Worm (Caenorhabditis elegans) whole organism, L1 larva: Measurements from ENCODE around the gene ttr-48.

Source experiments
- blmp-1 ChIP-seq: fragments of 150-350 bp; optimal IDR thresholded peaks from 2 replicates; lab custom pipeline; 2014; ENCODE audit warnings: missing biosample characterization, missing genetic modification characterization
- ceh-82 ChIP-seq, 3 experiments: fragments of 150-350 bp in 1 of 3; sonication (generic microtip) in 2 of 3; optimal IDR thresholded peaks; 2 replicates each; lab custom pipeline; 2014 to 2017; ENCODE audit warnings: missing biosample characterization in 3 of 3, missing genetic modification characterization in 3 of 3
- ceh-88 ChIP-seq: fragments of 200-800 bp; sonication (Bioruptor generic); IDR thresholded peaks from 2 replicates; pipeline ENCODE4 v1.3.6; 2022; ENCODE audit warnings: missing genetic modification characterization, missing compliant biosample characterization
- ces-1 ChIP-seq: fragments of 150-350 bp; optimal IDR thresholded peaks from 2 replicates; lab custom pipeline; 2014; ENCODE audit warnings: missing biosample characterization, missing genetic modification reagents, missing genetic modification characterization
- grh-1 ChIP-seq: fragments of 200-800 bp; sonication (Bioruptor generic); IDR thresholded peaks from 2 replicates; pipeline ENCODE4 v1.3.6; 2022; ENCODE audit warnings: missing genetic modification reagents, missing genetic modification characterization, missing compliant biosample characterization
- jun-1 ChIP-seq: fragments of 150-350 bp; optimal IDR thresholded peaks from 2 replicates; lab custom pipeline; 2014; ENCODE audit warnings: missing biosample characterization, missing genetic modification reagents, missing genetic modification characterization
- nhr-11 ChIP-seq: fragments of 150-350 bp; optimal IDR thresholded peaks from 2 replicates; lab custom pipeline; 2014; ENCODE audit warnings: missing biosample characterization, missing genetic modification characterization
- nhr-237 ChIP-seq: fragments of 150-350 bp; optimal IDR thresholded peaks from 2 replicates; lab custom pipeline; 2014; ENCODE audit warnings: missing biosample characterization, missing genetic modification characterization
- nhr-76 ChIP-seq: sonication (generic microtip); optimal IDR thresholded peaks from 2 replicates; lab custom pipeline; 2017; ENCODE audit warnings: missing biosample characterization, missing genetic modification characterization
- rnt-1 ChIP-seq: sonication (generic microtip); optimal IDR thresholded peaks from 2 replicates; lab custom pipeline; 2016; ENCODE audit warnings: mild to moderate bottlenecking, missing genetic modification characterization, moderate library complexity, missing compliant biosample characterization

ce11 chrX:3804837-3805236, 37.4 kb downstream of the ttr-48 start, which contains the start of gene F35A5.2:
- no peak for TF ChIP-seq blmp-1 (tag; lab: Kevin White, UChicago)
- no peak for TF ChIP-seq rnt-1 (tag; lab: Kevin White, UChicago)
- TF ChIP-seq nhr-76 (tag; lab: Kevin White, UChicago) = no peak
- TF ChIP-seq ceh-88 (GFP tag; lab: Robert Waterston, UW) = no peak
- TF ChIP-seq nhr-11 = no peak
- no peak for TF ChIP-seq ceh-82 (tag; optimal IDR thresholded peaks at IDR 0.05; lab: Kevin White, UChicago)
- no peak for TF ChIP-seq nhr-237 (tag; lab: Kevin White, UChicago)
- no peak for TF ChIP-seq grh-1 (GFP tag; lab: Robert Waterston, UW)
- no peak for TF ChIP-seq ces-1 (GFP tag; lab: Kevin White, UChicago)
- TF ChIP-seq jun-1 (tag; lab: Kevin White, UChicago) = no peak
